In the genomic region with DNA sequence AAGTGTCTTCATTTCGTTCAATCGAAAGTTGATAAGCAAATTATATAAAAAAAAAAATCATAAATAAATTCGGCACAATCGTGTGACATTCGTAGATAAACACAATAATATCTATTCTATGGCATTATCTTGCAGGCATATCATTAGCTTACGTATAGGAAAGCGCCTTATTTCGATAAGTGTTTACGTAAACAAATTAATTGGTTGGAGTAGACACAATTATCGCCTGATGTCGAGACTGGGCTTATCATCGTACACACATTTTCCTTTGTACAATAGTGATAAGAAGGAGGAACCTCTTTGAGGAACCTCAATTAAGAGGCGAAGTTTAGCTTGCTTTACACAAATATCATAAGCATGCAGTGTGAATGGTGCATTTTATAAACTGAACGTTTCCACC, we compare ENCODE assay signal across 4 fruit fly cellular contexts.
TF ChIP-seq lines count a peak whose summit lies in the region.

No protein-coding gene starts in this region.

- no peak for TF ChIP-seq CTCF in whole organism, embryonic (GFP tag; optimal IDR thresholded peaks at IDR 0.05; lab: Kevin White, UChicago)

TF ChIP-seq in whole organism, adult, 20 proteins besides CTCF, POLR2A, EP300 and RAD21:
- TF ChIP-seq pad (GFP tag; optimal IDR thresholded peaks at IDR 0.05; lab: Kevin White, UChicago) (no peak), CG5204 (GFP tag; optimal IDR thresholded peaks at IDR 0.05; lab: Kevin White, UChicago) (no peak), Clk (GFP tag; optimal IDR thresholded peaks at IDR 0.05; lab: Kevin White, UChicago) (no peak), toe (GFP tag; optimal IDR thresholded peaks at IDR 0.05; lab: Kevin White, UChicago) (no peak), Crg-1 (GFP tag; optimal IDR thresholded peaks at IDR 0.05; lab: Kevin White, UChicago) (no peak), Mnt (GFP tag; optimal IDR thresholded peaks at IDR 0.05; lab: Kevin White, UChicago) (no peak), cnc (optimal IDR thresholded peaks at IDR 0.05; lab: Kevin White, UChicago) (no peak), cic (GFP tag; optimal IDR thresholded peaks at IDR 0.05; lab: Kevin White, UChicago) (peak; percentile 66), ovo (GFP tag; optimal IDR thresholded peaks at IDR 0.05; lab: Kevin White, UChicago) (no peak), CG11617 (GFP tag; optimal IDR thresholded peaks at IDR 0.05; lab: Kevin White, UChicago) (no peak), bab1 (GFP tag; optimal IDR thresholded peaks at IDR 0.05; lab: Kevin White, UChicago) (no peak), CG12768 (GFP tag; optimal IDR thresholded peaks at IDR 0.05; lab: Kevin White, UChicago) (peak; percentile 26), kay (GFP tag; lab: Kevin White, UChicago; ENCODE audit: borderline replicate concordance) (peak; percentile 88), CG1620 (GFP tag; optimal IDR thresholded peaks at IDR 0.05; lab: Kevin White, UChicago) (no peak), CG7045 (GFP tag; optimal IDR thresholded peaks at IDR 0.05; lab: Kevin White, UChicago) (no peak), tj (GFP tag; optimal IDR thresholded peaks at IDR 0.05; lab: Kevin White, UChicago) (peak; percentile 15), CG7101 (tag; optimal IDR thresholded peaks at IDR 0.05; lab: Kevin White, UChicago) (no peak), Hr96 (GFP tag; optimal IDR thresholded peaks at IDR 0.05; lab: Kevin White, UChicago) (no peak), CG14711 (tag; optimal IDR thresholded peaks at IDR 0.05; lab: Kevin White, UChicago) (no peak), CG33017 (tag; optimal IDR thresholded peaks at IDR 0.05; lab: Kevin White, UChicago) (peak; percentile 19)
TF ChIP-seq in whole organism, adult: peak in this region for 5.

TF ChIP-seq in whole organism, embryonic, 481 proteins besides CTCF, POLR2A, EP300 and RAD21 (continues in another document):
- peak; percentile 62 for TF ChIP-seq grn (GFP tag; optimal IDR thresholded peaks at IDR 0.05; lab: Kevin White, UChicago)
- TF ChIP-seq Bteb2 (GFP tag; optimal IDR thresholded peaks at IDR 0.05; lab: Kevin White, UChicago) = no peak
- no peak for TF ChIP-seq Usf (GFP tag; optimal IDR thresholded peaks at IDR 0.05; lab: Kevin White, UChicago)
- peak; percentile 33 for TF ChIP-seq sug (tag; optimal IDR thresholded peaks at IDR 0.05; lab: Kevin White, UChicago)
- TF ChIP-seq mirr (GFP tag; optimal IDR thresholded peaks at IDR 0.05; lab: Kevin White, UChicago) = peak; percentile 98
- TF ChIP-seq CG13296 (GFP tag; optimal IDR thresholded peaks at IDR 0.05; lab: Kevin White, UChicago) = no peak
- TF ChIP-seq Trl (optimal IDR thresholded peaks at IDR 0.05; lab: Kevin White, UChicago) = no peak
- no peak for TF ChIP-seq Trl (GFP tag; optimal IDR thresholded peaks at IDR 0.05; lab: Kevin White, UChicago)
- TF ChIP-seq CG2678 (tag; optimal IDR thresholded peaks at IDR 0.05; lab: Kevin White, UChicago) = peak; percentile 10
- peak; percentile 97 for TF ChIP-seq exex (tag; optimal IDR thresholded peaks at IDR 0.05; lab: Kevin White, UChicago)
- TF ChIP-seq CG8290 (GFP tag; optimal IDR thresholded peaks at IDR 0.05; lab: Kevin White, UChicago) = no peak
- TF ChIP-seq CG8290 (tag; optimal IDR thresholded peaks at IDR 0.05; lab: Kevin White, UChicago) = peak in 1 of 2 experiments; percentile 2
- TF ChIP-seq Med (GFP tag; lab: Kevin White, UChicago) = peak; percentile 23
- no peak for TF ChIP-seq CG6254 (GFP tag; optimal IDR thresholded peaks at IDR 0.05; lab: Kevin White, UChicago)
- no peak for TF ChIP-seq da (GFP tag; optimal IDR thresholded peaks at IDR 0.05; lab: Kevin White, UChicago)
- peak in 1 of 2 experiments; percentile 65 for TF ChIP-seq Pdp1 (GFP tag; optimal IDR thresholded peaks at IDR 0.05; lab: Kevin White, UChicago)
- TF ChIP-seq repo (GFP tag; optimal IDR thresholded peaks at IDR 0.05; lab: Kevin White, UChicago) = no peak
- peak; percentile 16 for TF ChIP-seq sens (GFP tag; lab: Kevin White, UChicago)
- TF ChIP-seq Lhr (GFP tag; optimal IDR thresholded peaks at IDR 0.05; lab: Kevin White, UChicago) = no peak
- TF ChIP-seq Elba2 (GFP tag; optimal IDR thresholded peaks at IDR 0.05; lab: Kevin White, UChicago) = no peak
- peak; percentile 14 for TF ChIP-seq salm (tag; optimal IDR thresholded peaks at IDR 0.05; lab: Kevin White, UChicago)
- TF ChIP-seq hkb (optimal IDR thresholded peaks at IDR 0.05; lab: Kevin White, UChicago) = no peak
- 0 out of 2 replicates have a peak, but pooled peaks have one; percentile 8 for TF ChIP-seq hkb (GFP tag; IDR thresholded peaks at IDR 0.05; lab: Robert Waterston, UW)
- TF ChIP-seq CG31365 (tag; optimal IDR thresholded peaks at IDR 0.05; lab: Kevin White, UChicago) = no peak

TF ChIP-seq in whole organism, prepupa, 60 proteins besides CTCF, POLR2A, EP300 and RAD21:
- TF ChIP-seq vri (GFP tag; optimal IDR thresholded peaks at IDR 0.05; lab: Kevin White, UChicago) (peak; percentile 77), Eip78C (GFP tag; lab: Kevin White, UChicago) (peak; percentile 68), fd85E (GFP tag; optimal IDR thresholded peaks at IDR 0.05; lab: Kevin White, UChicago) (no peak), fkh (GFP tag; optimal IDR thresholded peaks at IDR 0.05; lab: Kevin White, UChicago) (peak; percentile 51), ss (GFP tag; optimal IDR thresholded peaks at IDR 0.05; lab: Kevin White, UChicago) (peak in 1 of 2 experiments; percentile 23), svp (GFP tag; lab: Kevin White, UChicago) (peak; percentile 74), Eip93F (GFP tag; optimal IDR thresholded peaks at IDR 0.05; lab: Kevin White, UChicago) (peak; percentile 39), CG9139 (GFP tag; optimal IDR thresholded peaks at IDR 0.05; lab: Kevin White, UChicago) (no peak)

TF ChIP-seq in whole organism, wandering third instar larva, 38 proteins besides CTCF, POLR2A, EP300 and RAD21:
- peak; percentile 2 for TF ChIP-seq brk (GFP tag; optimal IDR thresholded peaks at IDR 0.05; lab: Kevin White, UChicago)
- TF ChIP-seq OdsH (GFP tag; optimal IDR thresholded peaks at IDR 0.05; lab: Kevin White, UChicago) = no peak
- TF ChIP-seq Dif (GFP tag; optimal IDR thresholded peaks at IDR 0.05; lab: Kevin White, UChicago; ENCODE audit: partially characterized antibody) = no peak
- no peak for TF ChIP-seq sage (GFP tag; optimal IDR thresholded peaks at IDR 0.05; lab: Kevin White, UChicago)
- TF ChIP-seq Myc (optimal IDR thresholded peaks at IDR 0.05; lab: Kevin White, UChicago) = no peak
- TF ChIP-seq woc (GFP tag; optimal IDR thresholded peaks at IDR 0.05; lab: Kevin White, UChicago) = no peak
- TF ChIP-seq fru (GFP tag; optimal IDR thresholded peaks at IDR 0.05; lab: Kevin White, UChicago) = no peak
- TF ChIP-seq h (GFP tag; optimal IDR thresholded peaks at IDR 0.05; lab: Kevin White, UChicago) = no peak
TF ChIP-seq in whole organism, wandering third instar larva: peak in this region for 1.
